Worm (Caenorhabditis elegans) whole organism, L2 larva: ENCODE data around the gene wht-8.

Experiments
- Y55F3AM.14 ChIP-seq: fragments of 200-800 bp; sonication (Bioruptor generic); optimal IDR thresholded peaks from 2 replicates; lab custom pipeline; 2018; ENCODE audit warnings: mild to moderate bottlenecking, missing genetic modification characterization, missing compliant biosample characterization
- blmp-1 ChIP-seq: sonication (generic microtip); optimal IDR thresholded peaks from 2 replicates; lab custom pipeline; 2017; ENCODE audit warnings: missing genetic modification characterization, mild to moderate bottlenecking, missing compliant biosample characterization, antibody characterized with exemption, moderate library complexity; ENCODE audit not compliant: insufficient read depth
- lin-13 ChIP-seq: fragments of 150-350 bp; optimal IDR thresholded peaks from 2 replicates; lab custom pipeline; 2014; ENCODE audit warnings: missing biosample characterization, missing genetic modification reagents, missing genetic modification characterization
- lsy-2 ChIP-seq, 2 experiments: fragments of 150-350 bp in 1 of 2; sonication (generic microtip) in 1 of 2; optimal IDR thresholded peaks; 2 replicates each; lab custom pipeline; 2014 to 2017; ENCODE audit warnings: missing biosample characterization in 2 of 2, missing genetic modification characterization in 2 of 2
- nhr-11 ChIP-seq: fragments of 150-350 bp; optimal IDR thresholded peaks from 2 replicates; lab custom pipeline; 2014; ENCODE audit warnings: missing biosample characterization, missing genetic modification characterization
- nhr-12 ChIP-seq: fragments of 150-350 bp; optimal IDR thresholded peaks from 2 replicates; lab custom pipeline; 2014; ENCODE audit warnings: missing biosample characterization, missing genetic modification characterization
- nhr-23 ChIP-seq: fragments of 150-350 bp; optimal IDR thresholded peaks from 2 replicates; lab custom pipeline; 2014; ENCODE audit warnings: missing biosample characterization, missing genetic modification reagents, missing genetic modification characterization
- nhr-237 ChIP-seq: fragments of 150-350 bp; optimal IDR thresholded peaks from 2 replicates; lab custom pipeline; 2014; ENCODE audit warnings: missing biosample characterization, missing genetic modification characterization
- nhr-77 ChIP-seq: fragments of 150-350 bp; optimal IDR thresholded peaks from 2 replicates; lab custom pipeline; 2014; ENCODE audit warnings: missing biosample characterization, missing genetic modification characterization
- snpc-4 ChIP-seq: fragments of 150-350 bp; optimal IDR thresholded peaks from 2 replicates; lab custom pipeline; 2014; ENCODE audit warnings: missing biosample characterization, missing genetic modification characterization
- unc-62 ChIP-seq: fragments of 150-350 bp; optimal IDR thresholded peaks from 2 replicates; lab custom pipeline; 2014; ENCODE audit warnings: missing biosample characterization, missing genetic modification reagents, missing genetic modification characterization
- ztf-11 ChIP-seq: sonication (generic microtip); optimal IDR thresholded peaks from 2 replicates; lab custom pipeline; 2017; ENCODE audit warnings: missing biosample characterization, missing genetic modification characterization

ce11 chrIII:11244338-11244737 lies 25.7 kb downstream of the wht-8 start:
- TF ChIP-seq nhr-77 (no peak), ztf-11 (tag; lab: Kevin White, UChicago) (no peak), lsy-2 (tag; optimal IDR thresholded peaks at IDR 0.05; lab: Kevin White, UChicago) (no peak), nhr-237 (tag; lab: Kevin White, UChicago) (no peak), nhr-11 (tag; lab: Kevin White, UChicago) (no peak), snpc-4 (tag; lab: Kevin White, UChicago) (no peak), nhr-23 (tag; lab: Kevin White, UChicago) (no peak), nhr-12 (tag; lab: Kevin White, UChicago) (no peak), blmp-1 (tag; lab: Kevin White, UChicago) (no peak), lin-13 (no peak), unc-62 (no peak), Y55F3AM.14 (GFP tag; lab: Kevin White, UChicago) (no peak)
